Worm (Caenorhabditis elegans): ENCODE results near the gene spo-11.
A peak's percentile ranks its signal among the peaks of the same experiment; 100 is the strongest.

DNA sequence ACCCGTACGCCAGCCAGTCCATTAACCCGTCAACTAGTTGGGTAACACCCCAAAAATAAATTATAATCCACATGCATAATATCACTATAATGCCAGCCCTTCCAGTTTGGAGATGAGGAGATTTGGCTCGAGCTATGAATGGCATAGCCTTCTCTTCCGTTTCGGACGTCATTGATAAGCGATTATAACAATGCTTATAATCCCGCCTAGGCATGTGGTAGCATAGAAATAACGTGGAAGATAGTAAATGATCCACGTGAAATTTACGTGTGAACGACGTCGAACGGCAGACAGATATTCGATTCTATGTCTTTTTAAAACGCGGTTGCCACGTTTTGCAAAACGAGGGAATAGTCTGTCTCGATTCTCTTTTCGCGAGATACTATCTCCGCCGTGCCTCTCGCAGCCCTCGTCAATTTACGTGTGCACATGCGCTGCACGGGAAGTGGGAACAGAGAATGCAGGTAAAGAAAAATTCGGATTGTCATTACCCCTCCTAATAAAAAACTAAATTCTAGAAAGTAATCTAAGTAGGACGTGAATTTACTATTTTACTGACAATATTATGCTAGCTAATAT is 24.2 kb upstream of the spo-11 start:
- TF ChIP-seq nhr-11 (tag; optimal IDR thresholded peaks at IDR 0.05) (no peak), lin-39 (tag; optimal IDR thresholded peaks at IDR 0.05) (no peak), crh-2 (tag; optimal IDR thresholded peaks at IDR 0.05) (peak; percentile 52), blmp-1 (tag; optimal IDR thresholded peaks at IDR 0.05; ENCODE audit: insufficient read depth) (no peak), ceh-16 (tag; optimal IDR thresholded peaks at IDR 0.05) (no peak), mdl-1 (tag; optimal IDR thresholded peaks at IDR 0.05) (no peak), ama-1 (optimal IDR thresholded peaks at IDR 0.05) (no peak), aly-2 (tag; optimal IDR thresholded peaks at IDR 0.05) (no peak), sma-3 (GFP tag; optimal IDR thresholded peaks at IDR 0.05) (no peak), nhr-237 (tag; optimal IDR thresholded peaks at IDR 0.05) (no peak), unc-62 (GFP tag; optimal IDR thresholded peaks at IDR 0.05) (no peak), zag-1 (tag; optimal IDR thresholded peaks at IDR 0.05) (no peak)

Measured in whole organism, L2 larva.